Worm (Caenorhabditis elegans) whole organism, early embryonic: Measurements from ENCODE around the gene inx-8.

Experiments used
- B0310.2 ChIP-seq: sonication (generic microtip); optimal IDR thresholded peaks from 2 replicates; lab custom pipeline; 2016; ENCODE audit warnings: mild to moderate bottlenecking, missing genetic modification characterization, missing compliant biosample characterization
- F13C5.2 ChIP-seq: sonication (generic microtip); optimal IDR thresholded peaks from 2 replicates; lab custom pipeline; 2017; ENCODE audit warnings: mild to moderate bottlenecking, missing genetic modification characterization, inconsistent platforms, missing compliant biosample characterization
- ama-1 ChIP-seq: fragments of 150-350 bp; optimal IDR thresholded peaks from 2 replicates; lab custom pipeline; 2014
- ceh-36 ChIP-seq: sonication (generic microtip); optimal IDR thresholded peaks from 2 replicates; lab custom pipeline; 2016; ENCODE audit warnings: missing genetic modification characterization, inconsistent platforms, missing compliant biosample characterization
- flt-1 ChIP-seq: fragments of 200-800 bp; sonication (Bioruptor generic); IDR thresholded peaks from 2 replicates; pipeline ENCODE4 v1.3.6; 2022; ENCODE audit warnings: missing genetic modification characterization, missing compliant biosample characterization
- hmg-4 ChIP-seq: fragments of 200-800 bp; sonication (Bioruptor generic); optimal IDR thresholded peaks from 2 replicates; lab custom pipeline; 2018; ENCODE audit warnings: mild to moderate bottlenecking, missing genetic modification characterization, missing compliant biosample characterization
- pes-1 ChIP-seq: fragments of 200-800 bp; sonication (Bioruptor generic); IDR thresholded peaks from 2 replicates; pipeline ENCODE4 v1.3.6; 2022; ENCODE audit warnings: missing genetic modification reagents, missing genetic modification characterization, missing compliant biosample characterization
- scrt-1 ChIP-seq: fragments of 200-800 bp; sonication (Bioruptor generic); IDR thresholded peaks from 2 replicates; pipeline ENCODE4 v1.3.6; 2022; ENCODE audit warnings: missing genetic modification characterization, missing compliant biosample characterization

ce11 chrIV:11656144-11656780, 17.4 kb upstream of the inx-8 start, which contains the start of gene ZK809.5:
- TF ChIP-seq hmg-4 (GFP tag; lab: Kevin White, UChicago) (no peak), flt-1 (no peak), pes-1 (no peak), ama-1 (lab: Kevin White, UChicago) (no peak), scrt-1 (GFP tag; lab: Robert Waterston, UW) (no peak), B0310.2 (tag; lab: Kevin White, UChicago) (no peak), F13C5.2 (tag; lab: Kevin White, UChicago) (no peak), ceh-36 (tag; lab: Kevin White, UChicago) (no peak)
